Fruit fly (Drosophila melanogaster) whole organism, embryonic: ENCODE data around the gene CG5902.

Experiments
- CG11695 ChIP-seq: fragments of 200-800 bp; sonication (Bioruptor generic); IDR thresholded peaks from 3 replicates; pipeline ENCODE4 v1.3.6; 2022; ENCODE audit warnings: missing biosample characterization, missing genetic modification characterization
- CG13894 ChIP-seq: fragments of 200-800 bp; sonication (Bioruptor generic); optimal IDR thresholded peaks from 3 replicates; lab custom pipeline; 2018; ENCODE audit warnings: missing biosample characterization, mild to moderate bottlenecking, missing genetic modification characterization, moderate library complexity
- CG14667 ChIP-seq: fragments of 200-800 bp; sonication (Bioruptor generic); IDR thresholded peaks from 2 replicates; pipeline ENCODE4 v1.3.6; 2022; ENCODE audit warnings: missing biosample characterization, missing genetic modification characterization
- Hmr ChIP-seq: fragments of 200-800 bp; sonication (Bioruptor generic); optimal IDR thresholded peaks from 3 replicates; lab custom pipeline; 2017; ENCODE audit warnings: mild to moderate bottlenecking, missing biosample characterization, missing genetic modification reagents, missing genetic modification characterization
- Scr ChIP-seq: fragments of 200-800 bp; sonication (Bioruptor generic); IDR thresholded peaks from 2 replicates; pipeline ENCODE4 v1.3.6; 2022; ENCODE audit warnings: missing biosample characterization, missing genetic modification characterization; ENCODE audit not compliant: partially characterized antibody
- ap ChIP-seq: fragments of 200-800 bp; sonication (Bioruptor generic); IDR thresholded peaks from 2 replicates; pipeline ENCODE4 v1.3.6; 2022; ENCODE audit warnings: missing biosample characterization, missing genetic modification characterization
- croc ChIP-seq: fragments of 200-800 bp; sonication (Bioruptor generic); conservative IDR thresholded peaks from 3 replicates; pipeline ENCODE4 v1.3.6; 2022; ENCODE audit warnings: missing biosample characterization, missing genetic modification characterization

DNA sequence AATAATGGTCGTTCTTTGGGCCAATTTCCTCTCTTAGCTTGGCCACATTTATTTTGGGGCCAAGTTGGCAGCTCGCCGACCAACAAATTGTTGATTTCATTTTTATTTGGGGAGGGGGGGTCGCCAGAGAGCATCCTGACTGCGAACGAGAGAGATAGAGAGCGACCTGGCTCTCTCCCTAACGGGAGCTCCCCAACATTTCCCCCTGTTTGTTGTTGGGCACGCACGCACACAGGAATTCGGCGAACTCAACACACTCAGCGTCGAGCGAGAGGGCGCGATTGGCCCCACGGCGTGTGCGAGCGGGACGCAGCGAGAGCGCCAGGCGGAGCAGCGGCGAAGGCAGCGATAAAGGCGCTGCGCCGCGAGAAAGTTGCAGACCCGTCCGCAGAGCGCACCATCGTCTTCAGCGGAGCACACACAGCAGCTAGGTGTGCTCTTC, 23.6 kb upstream of the CG5902 start, which contains the start of gene CG31140:
- TF ChIP-seq CG11695 (GFP tag; lab: Robert Waterston, UW) = 0 out of 3 replicates have a peak, but pooled peaks have one; percentile 28
- TF ChIP-seq ap (GFP tag; lab: Robert Waterston, UW) = no peak
- TF ChIP-seq Hmr (GFP tag; lab: Kevin White, UChicago) = peak; percentile 38
- no peak for TF ChIP-seq CG13894
- no peak for TF ChIP-seq CG14667 (GFP tag; lab: Robert Waterston, UW)
- no peak for TF ChIP-seq croc (GFP tag; lab: Robert Waterston, UW)
- 0 out of 2 replicates have a peak, but pooled peaks have one; percentile 14 for TF ChIP-seq Scr
